Fruit fly (Drosophila melanogaster) whole organism, embryonic: ENCODE data around the gene CG13085.

ENCODE experiments used
- CG10431 ChIP-seq: fragments of 200-800 bp; sonication (Bioruptor generic); optimal IDR thresholded peaks from 3 replicates; lab custom pipeline; 2018; ENCODE audit warnings: missing biosample characterization, mild to moderate bottlenecking, missing genetic modification characterization
- CG10654 ChIP-seq: fragments of 200-800 bp; sonication (Bioruptor generic); optimal IDR thresholded peaks from 2 replicates; lab custom pipeline; 2016; ENCODE audit warnings: missing biosample characterization, missing genetic modification characterization
- CG11504 ChIP-seq: fragments of 200-800 bp; sonication (Bioruptor generic); optimal IDR thresholded peaks from 3 replicates; lab custom pipeline; 2019; ENCODE audit warnings: missing biosample characterization, mild to moderate bottlenecking, missing genetic modification characterization, moderate library complexity
- CG12942 ChIP-seq: fragments of 200-800 bp; sonication (Bioruptor generic); optimal IDR thresholded peaks from 3 replicates; lab custom pipeline; 2016; ENCODE audit warnings: missing biosample characterization, missing genetic modification characterization
- CG1529 ChIP-seq: fragments of 200-800 bp; sonication (Bioruptor generic); optimal IDR thresholded peaks from 3 replicates; lab custom pipeline; 2018; ENCODE audit warnings: missing biosample characterization, missing genetic modification characterization
- CG1602 ChIP-seq: fragments of 200-800 bp; sonication (Bioruptor generic); optimal IDR thresholded peaks from 3 replicates; lab custom pipeline; 2016; ENCODE audit warnings: missing biosample characterization, missing genetic modification characterization
- CG17802 ChIP-seq: fragments of 200-800 bp; sonication (Bioruptor generic); optimal IDR thresholded peaks from 2 replicates; lab custom pipeline; 2018; ENCODE audit warnings: missing biosample characterization, mild to moderate bottlenecking, missing genetic modification characterization, moderate library complexity
- CG2116 ChIP-seq: fragments of 200-800 bp; sonication (Bioruptor generic); optimal IDR thresholded peaks from 3 replicates; lab custom pipeline; 2018; ENCODE audit warnings: missing biosample characterization, mild to moderate bottlenecking, missing genetic modification characterization
- CG30403 ChIP-seq: fragments of 200-800 bp; sonication (Bioruptor generic); optimal IDR thresholded peaks from 3 replicates; lab custom pipeline; 2016; ENCODE audit warnings: missing biosample characterization, missing genetic modification characterization
- CG32532 ChIP-seq: fragments of 200-800 bp; sonication (Bioruptor generic); IDR thresholded peaks from 2 replicates; pipeline ENCODE4 v1.3.6; 2022; ENCODE audit warnings: missing biosample characterization, missing genetic modification characterization
- CG33557 ChIP-seq: fragments of 200-800 bp; sonication (Bioruptor generic); optimal IDR thresholded peaks from 2 replicates; lab custom pipeline; 2019; ENCODE audit warnings: missing biosample characterization, mild to moderate bottlenecking, missing genetic modification characterization, moderate library complexity
- CG4360 ChIP-seq: fragments of 200-800 bp; sonication (Bioruptor generic); IDR thresholded peaks from 2 replicates; pipeline ENCODE4 v1.3.6; 2022; ENCODE audit warnings: missing biosample characterization, missing genetic modification characterization
- CG4404 ChIP-seq: fragments of 200-800 bp; sonication (Bioruptor generic); IDR thresholded peaks from 2 replicates; pipeline ENCODE4 v1.3.6; 2022; ENCODE audit warnings: missing biosample characterization, missing genetic modification characterization
- CG6272 ChIP-seq: fragments of 200-800 bp; sonication (Bioruptor generic); IDR thresholded peaks from 2 replicates; pipeline ENCODE4 v1.3.6; 2022; ENCODE audit warnings: missing biosample characterization, missing genetic modification characterization
- CG6654 ChIP-seq: fragments of 200-800 bp; sonication (Bioruptor generic); optimal IDR thresholded peaks from 2 replicates; lab custom pipeline; 2017; ENCODE audit warnings: missing biosample characterization, mild to moderate bottlenecking, missing genetic modification characterization
- CG6765 ChIP-seq: fragments of 200-800 bp; sonication (Bioruptor generic); optimal IDR thresholded peaks from 3 replicates; lab custom pipeline; 2017; ENCODE audit warnings: missing biosample characterization, mild to moderate bottlenecking, missing genetic modification characterization
- CG7987 ChIP-seq: fragments of 200-800 bp; sonication (Bioruptor generic); optimal IDR thresholded peaks from 2 replicates; lab custom pipeline; 2018; ENCODE audit warnings: missing biosample characterization, mild to moderate bottlenecking, missing genetic modification characterization, moderate library complexity
- CG8478 ChIP-seq: fragments of >200 bp; optimal IDR thresholded peaks from 2 replicates; lab custom pipeline; 2018
- CTCF ChIP-seq: fragments of 200-800 bp; sonication (Bioruptor generic); optimal IDR thresholded peaks from 2 replicates; lab custom pipeline; 2017; ENCODE audit warnings: missing biosample characterization, mild to moderate bottlenecking, missing genetic modification characterization, moderate library complexity
- CkIIα-i1 ChIP-seq: fragments of 200-800 bp; sonication (Bioruptor generic); IDR thresholded peaks from 2 replicates; pipeline ENCODE4 v1.3.6; 2022; ENCODE audit warnings: missing biosample characterization, missing genetic modification characterization
- Dad ChIP-seq: fragments of 200-800 bp; sonication (Bioruptor generic); optimal IDR thresholded peaks from 3 replicates; lab custom pipeline; 2016; ENCODE audit warnings: missing biosample characterization, missing genetic modification characterization
- Dfd ChIP-seq, 2 experiments: fragments of >200 bp; optimal IDR thresholded peaks; 2 replicates each; lab custom pipeline; 2017; ENCODE audit warnings: missing biosample characterization in 2 of 2, missing genetic modification characterization in 2 of 2
- Dp ChIP-seq: fragments of 200-800 bp; sonication (Bioruptor generic); optimal IDR thresholded peaks from 2 replicates; lab custom pipeline; 2018; ENCODE audit warnings: missing biosample characterization, mild to moderate bottlenecking, missing genetic modification characterization, moderate library complexity
- Dref ChIP-seq: fragments of 200-800 bp; sonication (Bioruptor generic); IDR thresholded peaks from 2 replicates; pipeline ENCODE4 v1.3.6; 2022; ENCODE audit warnings: missing biosample characterization, missing genetic modification characterization
- Drgx ChIP-seq: fragments of 200-800 bp; sonication (Bioruptor generic); IDR thresholded peaks from 2 replicates; pipeline ENCODE4 v1.3.6; 2022; ENCODE audit warnings: missing biosample characterization, missing genetic modification characterization
- NK7.1 ChIP-seq: fragments of 200-800 bp; sonication (Bioruptor generic); optimal IDR thresholded peaks from 3 replicates; lab custom pipeline; 2016; ENCODE audit warnings: missing biosample characterization, missing genetic modification characterization
- NfI ChIP-seq: fragments of 200-800 bp; sonication (Bioruptor generic); optimal IDR thresholded peaks from 3 replicates; lab custom pipeline; 2018; ENCODE audit warnings: missing biosample characterization, mild to moderate bottlenecking, missing genetic modification characterization, moderate library complexity
- Oaz ChIP-seq: fragments of 200-800 bp; sonication (Bioruptor generic); IDR thresholded peaks from 2 replicates; pipeline ENCODE4 v1.3.6; 2022; ENCODE audit warnings: missing biosample characterization, missing genetic modification characterization
- Poxn ChIP-seq: fragments of 200-800 bp; sonication (Bioruptor generic); IDR thresholded peaks from 2 replicates; pipeline ENCODE4 v1.3.6; 2022; ENCODE audit warnings: missing biosample characterization, missing genetic modification characterization
- Sry-β ChIP-seq: fragments of 200-800 bp; sonication (Bioruptor generic); optimal IDR thresholded peaks from 2 replicates; lab custom pipeline; 2018; ENCODE audit warnings: missing biosample characterization, mild to moderate bottlenecking, missing genetic modification characterization, moderate library complexity
- bigmax ChIP-seq: fragments of 200-800 bp; sonication (Bioruptor generic); optimal IDR thresholded peaks from 2 replicates; lab custom pipeline; 2018; ENCODE audit warnings: missing biosample characterization, mild to moderate bottlenecking, missing genetic modification characterization
- bowl ChIP-seq: fragments of 200-800 bp; sonication (Bioruptor generic); IDR thresholded peaks from 2 replicates; pipeline ENCODE4 v1.3.6; 2022; ENCODE audit warnings: missing biosample characterization, missing genetic modification characterization
- dati ChIP-seq: fragments of 200-800 bp; sonication (Bioruptor generic); IDR thresholded peaks from 2 replicates; pipeline ENCODE4 v1.3.6; 2022; ENCODE audit warnings: missing biosample characterization, missing genetic modification characterization
- emc ChIP-seq: fragments of 200-800 bp; sonication (Bioruptor generic); optimal IDR thresholded peaks from 2 replicates; lab custom pipeline; 2016; ENCODE audit warnings: missing biosample characterization, missing genetic modification characterization
- en ChIP-seq: fragments of 200-800 bp; sonication (Bioruptor generic); optimal IDR thresholded peaks from 2 replicates; lab custom pipeline; 2016; ENCODE audit warnings: missing biosample characterization, missing genetic modification characterization
- eyg ChIP-seq: fragments of 200-800 bp; sonication (Bioruptor generic); optimal IDR thresholded peaks from 3 replicates; lab custom pipeline; 2016; ENCODE audit warnings: missing biosample characterization, missing genetic modification characterization
- fd64A ChIP-seq: fragments of 200-800 bp; sonication (Bioruptor generic); optimal IDR thresholded peaks from 3 replicates; lab custom pipeline; 2018; ENCODE audit warnings: missing biosample characterization, mild to moderate bottlenecking, missing genetic modification characterization
- fd96Cb ChIP-seq: fragments of 200-800 bp; sonication (Bioruptor generic); optimal IDR thresholded peaks from 2 replicates; lab custom pipeline; 2018; ENCODE audit warnings: missing biosample characterization, mild to moderate bottlenecking, missing genetic modification characterization, moderate library complexity
- grn ChIP-seq: fragments of 200-800 bp; sonication (Bioruptor generic); optimal IDR thresholded peaks from 3 replicates; lab custom pipeline; 2017; ENCODE audit warnings: missing biosample characterization, missing genetic modification characterization
- gt ChIP-seq: fragments of 200-800 bp; sonication (Bioruptor generic); IDR thresholded peaks from 2 replicates; pipeline ENCODE4 v1.3.6; 2022; ENCODE audit warnings: missing biosample characterization, missing genetic modification characterization
- lov ChIP-seq, 2 experiments: fragments of 200-800 bp in 1 of 2; fragments of >200 bp in 1 of 2; sonication (Bioruptor generic) in 1 of 2; IDR thresholded peaks in 1 of 2; optimal IDR thresholded peaks in 1 of 2; 2 replicates in 1 of 2; 3 replicates in 1 of 2; pipeline versions ENCODE4 v1.3.6 to Lab custom; 2017 to 2022; ENCODE audit warnings: missing biosample characterization in 1 of 2, missing genetic modification characterization in 1 of 2
- nom ChIP-seq: fragments of 200-800 bp; sonication (Bioruptor generic); optimal IDR thresholded peaks from 2 replicates; lab custom pipeline; 2017; ENCODE audit warnings: missing biosample characterization, missing genetic modification characterization, mild to moderate bottlenecking, moderate library complexity, missing genetic modification reagents
- rib ChIP-seq: fragments of 200-800 bp; sonication (Bioruptor generic); IDR thresholded peaks from 2 replicates; pipeline ENCODE4 v1.3.6; 2022; ENCODE audit warnings: missing biosample characterization, missing genetic modification characterization
- salm ChIP-seq: fragments of 200-800 bp; sonication (Bioruptor generic); optimal IDR thresholded peaks from 2 replicates; lab custom pipeline; 2018; ENCODE audit warnings: missing biosample characterization, mild to moderate bottlenecking, missing genetic modification characterization
- sc ChIP-seq, 3 experiments: fragments of >200 bp in 2 of 3; fragments of 200-800 bp in 1 of 3; sonication (Bioruptor generic) in 1 of 3; optimal IDR thresholded peaks; 2 replicates in 2 of 3; 3 replicates in 1 of 3; lab custom pipeline; 2017; ENCODE audit warnings: mild to moderate bottlenecking in 1 of 3, missing biosample characterization in 1 of 3, missing genetic modification characterization in 1 of 3, missing genetic modification reagents in 1 of 3
- stwl ChIP-seq: fragments of 200-800 bp; sonication (Bioruptor generic); optimal IDR thresholded peaks from 3 replicates; lab custom pipeline; 2018; ENCODE audit warnings: missing biosample characterization, mild to moderate bottlenecking, missing genetic modification characterization, moderate library complexity
- trem ChIP-seq: fragments of 200-800 bp; optimal IDR thresholded peaks from 3 replicates; lab custom pipeline; 2019; ENCODE audit warnings: missing biosample characterization, mild to moderate bottlenecking, missing genetic modification characterization, moderate library complexity
- ttk ChIP-seq: fragments of 200-800 bp; sonication (Bioruptor generic); IDR thresholded peaks from 2 replicates; pipeline ENCODE4 v2.1.2; 2022; ENCODE audit warnings: missing biosample characterization, missing genetic modification characterization
- tx ChIP-seq: fragments of 200-800 bp; sonication (Bioruptor generic); optimal IDR thresholded peaks from 2 replicates; lab custom pipeline; 2016; ENCODE audit warnings: missing biosample characterization, missing genetic modification characterization
- vfl ChIP-seq: fragments of 200-800 bp; sonication (Bioruptor generic); optimal IDR thresholded peaks from 2 replicates; lab custom pipeline; 2016; ENCODE audit warnings: missing biosample characterization, missing genetic modification characterization

The CG13085 gene

dm6 chr2L:19377129-19378083, 46.4 kb upstream of the CG13085 start (continued):
- TF ChIP-seq CG33557 (peak; percentile 52), Dp (no peak), CG6765 (GFP tag; lab: Kevin White, UChicago) (no peak), NfI (GFP tag; lab: Kevin White, UChicago) (no peak), eyg (GFP tag; lab: Kevin White, UChicago) (no peak), tx (GFP tag; lab: Kevin White, UChicago) (no peak), salm (tag; lab: Kevin White, UChicago) (no peak), gt (GFP tag; lab: Robert Waterston, UW) (0 out of 2 replicates have a peak, but pooled peaks have one; percentile 23), CG6654 (no peak), CG32532 (GFP tag; lab: Robert Waterston, UW) (no peak), Dref (GFP tag; lab: Robert Waterston, UW) (no peak), bowl (GFP tag; lab: Robert Waterston, UW) (no peak), fd64A (GFP tag; lab: Kevin White, UChicago) (no peak), CG12942 (GFP tag; lab: Kevin White, UChicago) (no peak), CG2116 (GFP tag; lab: Kevin White, UChicago) (peak; percentile 0), stwl (tag; lab: Kevin White, UChicago) (no peak), Dfd (GFP tag; optimal IDR thresholded peaks at IDR 0.05; lab: Kevin White, UChicago) (no peak), CkIIα-i1 (GFP tag; lab: Robert Waterston, UW) (no peak), CG11504 (peak; percentile 53), CG1602 (GFP tag; lab: Kevin White, UChicago) (peak; percentile 31), Drgx (GFP tag; lab: Robert Waterston, UW) (no peak), fd96Cb (tag; lab: Kevin White, UChicago) (peak; percentile 64), nom (GFP tag; lab: Kevin White, UChicago) (no peak), CG10431 (GFP tag; lab: Kevin White, UChicago) (no peak), en (GFP tag; lab: Kevin White, UChicago) (no peak), Poxn (GFP tag; lab: Robert Waterston, UW) (no peak), CTCF (GFP tag; lab: Kevin White, UChicago) (no peak), bigmax (no peak), Oaz (GFP tag; lab: Robert Waterston, UW) (no peak), trem (peak; percentile 49), rib (no peak), lov (optimal IDR thresholded peaks at IDR 0.05; lab: Kevin White, UChicago) (no peak), lov (GFP tag; IDR thresholded peaks at IDR 0.05; lab: Robert Waterston, UW) (peak; percentile 82; the same call in 2 of the 3 replicates), CG1529 (GFP tag; lab: Kevin White, UChicago) (peak; percentile 13), CG4404 (GFP tag; lab: Robert Waterston, UW) (peak; percentile 73), CG7987 (GFP tag; lab: Kevin White, UChicago) (no peak), sc (optimal IDR thresholded peaks at IDR 0.05; lab: Kevin White, UChicago) (no peak), sc (GFP tag; optimal IDR thresholded peaks at IDR 0.05; lab: Kevin White, UChicago) (no peak), dati (no peak), CG10654 (GFP tag; lab: Kevin White, UChicago) (peak; percentile 21), CG4360 (no peak), ttk (GFP tag; lab: Robert Waterston, UW) (peak; percentile 39), vfl (GFP tag; lab: Kevin White, UChicago) (no peak), emc (GFP tag; lab: Kevin White, UChicago) (no peak), Dad (GFP tag; lab: Kevin White, UChicago) (no peak), NK7.1 (GFP tag; lab: Kevin White, UChicago) (no peak), CG6272 (GFP tag; lab: Robert Waterston, UW) (no peak), CG8478 (lab: Kevin White, UChicago) (no peak), grn (GFP tag; lab: Kevin White, UChicago) (no peak), CG17802 (tag; lab: Kevin White, UChicago) (peak; percentile 20), CG30403 (GFP tag; lab: Kevin White, UChicago) (peak; percentile 56), Sry-β (GFP tag; lab: Kevin White, UChicago) (no peak)
